Worm (Caenorhabditis elegans): ENCODE measurements around the gene rom-1.

The rom-1 gene

ce11 chrIII:4948631-4949030 lies 41.6 kb downstream of the rom-1 start:
- no peak for TF ChIP-seq T20F7.1 (GFP tag; optimal IDR thresholded peaks at IDR 0.05)
- TF ChIP-seq spr-3 (GFP tag; optimal IDR thresholded peaks at IDR 0.05), result no peak
- no peak for TF ChIP-seq aly-2 (tag; optimal IDR thresholded peaks at IDR 0.05)
- TF ChIP-seq pha-4 (GFP tag; IDR thresholded peaks at IDR 0.05), result 0 out of 2 replicates have a peak, but pooled peaks have one; percentile 19
- no peak for TF ChIP-seq pha-4 (tag; optimal IDR thresholded peaks at IDR 0.05)
- TF ChIP-seq nhr-48 (tag; optimal IDR thresholded peaks at IDR 0.05), result no peak
- TF ChIP-seq cey-2 (tag; optimal IDR thresholded peaks at IDR 0.05; ENCODE audit: borderline replicate concordance, insufficient read depth), result no peak
- TF ChIP-seq nhr-237 (tag; optimal IDR thresholded peaks at IDR 0.05), result no peak
- no peak for TF ChIP-seq zip-2 (tag; optimal IDR thresholded peaks at IDR 0.05)
- TF ChIP-seq daf-8 (GFP tag; IDR thresholded peaks at IDR 0.05), result no peak
- TF ChIP-seq skn-1 (tag; optimal IDR thresholded peaks at IDR 0.05), result no peak
- peak; percentile 30 for TF ChIP-seq mxl-3 (GFP tag; optimal IDR thresholded peaks at IDR 0.05)
- no peak for TF ChIP-seq arid-1 (GFP tag; conservative IDR thresholded peaks at IDR 0.05)
- TF ChIP-seq php-3 (GFP tag; IDR thresholded peaks at IDR 0.05), result no peak
- TF ChIP-seq Y105C5A.15 (GFP tag; IDR thresholded peaks at IDR 0.05), result no peak
- TF ChIP-seq hif-1 (tag; optimal IDR thresholded peaks at IDR 0.05), result peak in 1 of 2 experiments; percentile 18
- TF ChIP-seq nhr-6 (tag; optimal IDR thresholded peaks at IDR 0.05), result no peak
- 0 out of 2 replicates have a peak, but pooled peaks have one; percentile 17 for TF ChIP-seq snpc-1.2 (GFP tag; IDR thresholded peaks at IDR 0.05)
- no peak for TF ChIP-seq attf-4 (tag; optimal IDR thresholded peaks at IDR 0.05)
- no peak for TF ChIP-seq spr-1 (tag; optimal IDR thresholded peaks at IDR 0.05)
- peak; percentile 23 to 55 for TF ChIP-seq mdl-1 (tag; optimal IDR thresholded peaks at IDR 0.05)
- peak; percentile 97 for TF ChIP-seq aha-1 (tag)
- TF ChIP-seq egl-43 (GFP tag; IDR thresholded peaks at IDR 0.05), result 0 out of 2 replicates have a peak, but pooled peaks have one; percentile 55
- peak; percentile 33 for TF ChIP-seq hlh-30 (tag; optimal IDR thresholded peaks at IDR 0.05; ENCODE audit: insufficient read depth)
- peak; percentile 47 for TF ChIP-seq hlh-11 (tag; optimal IDR thresholded peaks at IDR 0.05)
- TF ChIP-seq lin-1 (GFP tag; IDR thresholded peaks at IDR 0.05), result no peak
- no peak for TF ChIP-seq dmd-9 (GFP tag; IDR thresholded peaks at IDR 0.05)
- no peak for TF ChIP-seq ztf-7 (tag; optimal IDR thresholded peaks at IDR 0.05)
- no peak for TF ChIP-seq daf-16 (GFP tag; optimal IDR thresholded peaks at IDR 0.05)
- peak; percentile 29 for TF ChIP-seq daf-16 (tag; optimal IDR thresholded peaks at IDR 0.05)
- TF ChIP-seq madf-9 (GFP tag; conservative IDR thresholded peaks at IDR 0.05), result peak; percentile 99
- TF ChIP-seq pqm-1 (tag; optimal IDR thresholded peaks at IDR 0.05), result no peak
- TF ChIP-seq dmd-6 (GFP tag; IDR thresholded peaks at IDR 0.05), result no peak
- peak; percentile 41 for TF ChIP-seq hmg-1.1 (GFP tag; IDR thresholded peaks at IDR 0.05)
- TF ChIP-seq unc-130 (GFP tag; optimal IDR thresholded peaks at IDR 0.05), result no peak
- TF ChIP-seq mes-2 (tag; optimal IDR thresholded peaks at IDR 0.05; ENCODE audit: poor library complexity, severe bottlenecking), result peak; percentile 22
- TF ChIP-seq set-16 (GFP tag; IDR thresholded peaks at IDR 0.05), result peak; percentile 81
- no peak for TF ChIP-seq daf-19 (GFP tag; conservative IDR thresholded peaks at IDR 0.05)
- no peak for TF ChIP-seq vab-7 (GFP tag; IDR thresholded peaks at IDR 0.05)
- no peak for TF ChIP-seq dve-1 (tag; optimal IDR thresholded peaks at IDR 0.05; ENCODE audit: insufficient read depth)
- peak; percentile 25 for TF ChIP-seq T26A8.4 (GFP tag; IDR thresholded peaks at IDR 0.05)

- TF ChIP-seq ceh-44 (GFP tag; IDR thresholded peaks at IDR 0.05) (no peak), fos-1 (tag; optimal IDR thresholded peaks at IDR 0.05) (no peak), sdz-12 (GFP tag; optimal IDR thresholded peaks at IDR 0.05) (no peak), lim-7 (GFP tag; IDR thresholded peaks at IDR 0.05) (no peak), lsy-2 (tag; optimal IDR thresholded peaks at IDR 0.05) (peak in 1 of 2 experiments; percentile 43), daf-8 (GFP tag; IDR thresholded peaks at IDR 0.05) (no peak), arid-1 (GFP tag; conservative IDR thresholded peaks at IDR 0.05) (no peak), duxl-1 (tag; optimal IDR thresholded peaks at IDR 0.05; ENCODE audit: poor library complexity) (no peak), dpl-1 (GFP tag; optimal IDR thresholded peaks at IDR 0.05) (no peak), spr-1 (tag; optimal IDR thresholded peaks at IDR 0.05) (no peak), Y105C5A.15 (GFP tag; IDR thresholded peaks at IDR 0.05) (no peak), aly-2 (tag; optimal IDR thresholded peaks at IDR 0.05) (no peak), zfp-2 (tag; optimal IDR thresholded peaks at IDR 0.05) (no peak), D1046.2 (GFP tag; IDR thresholded peaks at IDR 0.05) (no peak), cey-2 (tag; optimal IDR thresholded peaks at IDR 0.05; ENCODE audit: borderline replicate concordance, insufficient read depth) (no peak), F26F4.8 (GFP tag; conservative IDR thresholded peaks at IDR 0.05) (no peak), dve-1 (tag; optimal IDR thresholded peaks at IDR 0.05; ENCODE audit: insufficient read depth) (peak; percentile 13), tra-1 (GFP tag; IDR thresholded peaks at IDR 0.05) (peak; percentile 54; the same call in 1 of the 2 replicates)
These were observed 43.3 kb downstream of the rom-1 start for ce11 chrIII:4950345-4950744.
